Worm (Caenorhabditis elegans) whole organism, L2 larva: ENCODE results near the gene cal-1.

Experiments
- Y55F3AM.14 ChIP-seq: fragments of 200-800 bp; sonication (Bioruptor generic); optimal IDR thresholded peaks from 2 replicates; lab custom pipeline; 2018; ENCODE audit warnings: mild to moderate bottlenecking, missing genetic modification characterization, missing compliant biosample characterization
- ama-1 ChIP-seq: fragments of 150-350 bp; optimal IDR thresholded peaks from 2 replicates; lab custom pipeline; 2018; ENCODE audit warnings: inconsistent platforms
- egl-27 ChIP-seq: sonication (generic microtip); optimal IDR thresholded peaks from 3 replicates; lab custom pipeline; 2017; ENCODE audit warnings: missing biosample characterization, missing genetic modification reagents, missing genetic modification characterization
- elt-1 ChIP-seq: fragments of 150-350 bp; optimal IDR thresholded peaks from 2 replicates; lab custom pipeline; 2014; ENCODE audit warnings: missing biosample characterization, missing genetic modification characterization
- lin-39 ChIP-seq: fragments of 150-350 bp; optimal IDR thresholded peaks from 2 replicates; lab custom pipeline; 2014; ENCODE audit warnings: missing biosample characterization, missing genetic modification reagents, missing genetic modification characterization

ce11 chrV:12540739-12541138 lies 23.7 kb upstream of the cal-1 start, which contains the start of gene F45D3.2:
- TF ChIP-seq lin-39 (tag; lab: Kevin White, UChicago): no peak
- TF ChIP-seq egl-27 (tag; lab: Kevin White, UChicago): no peak
- TF ChIP-seq elt-1 (tag; lab: Kevin White, UChicago): no peak
- TF ChIP-seq Y55F3AM.14: no peak
- no peak for TF ChIP-seq ama-1
